Worm (Caenorhabditis elegans) whole organism, L1 larva: Measurements from ENCODE around the gene nlp-14.

Experiments
- C16A3.4 ChIP-seq: fragments of 150-350 bp; optimal IDR thresholded peaks from 2 replicates; lab custom pipeline; 2014; ENCODE audit warnings: missing biosample characterization, missing genetic modification characterization
- ama-1 ChIP-seq: fragments of 150-350 bp; optimal IDR thresholded peaks from 2 replicates; lab custom pipeline; 2014
- ceh-88 ChIP-seq: fragments of 200-800 bp; sonication (Bioruptor generic); IDR thresholded peaks from 2 replicates; pipeline ENCODE4 v1.3.6; 2022; ENCODE audit warnings: missing genetic modification characterization, missing compliant biosample characterization
- ceh-90 ChIP-seq: sonication (generic microtip); optimal IDR thresholded peaks from 2 replicates; lab custom pipeline; 2016; ENCODE audit warnings: missing genetic modification characterization, missing compliant biosample characterization
- ces-1 ChIP-seq: fragments of 150-350 bp; optimal IDR thresholded peaks from 2 replicates; lab custom pipeline; 2014; ENCODE audit warnings: missing biosample characterization, missing genetic modification reagents, missing genetic modification characterization
- dpl-1 ChIP-seq, 3 experiments: fragments of 150-350 bp in 2 of 3; sonication (generic microtip) in 1 of 3; optimal IDR thresholded peaks; 2 replicates each; lab custom pipeline; 2014 to 2017; ENCODE audit warnings: missing biosample characterization in 3 of 3, missing genetic modification characterization in 3 of 3, missing genetic modification reagents in 3 of 3
- dsc-1 ChIP-seq: sonication (generic microtip); optimal IDR thresholded peaks from 2 replicates; lab custom pipeline; 2016; ENCODE audit warnings: mild to moderate bottlenecking, missing genetic modification characterization, missing compliant biosample characterization
- efl-1 ChIP-seq, 4 experiments: fragments of 150-350 bp; optimal IDR thresholded peaks in 3 of 4; peaks in 1 of 4; 1 replicate in 1 of 4; 2 replicates in 3 of 4; lab custom pipeline; 2014; ENCODE audit warnings: missing biosample characterization in 2 of 4, missing genetic modification characterization in 2 of 4, missing genetic modification reagents in 2 of 4
- efl-3 ChIP-seq: fragments of 200-800 bp; sonication (Bioruptor generic); optimal IDR thresholded peaks from 2 replicates; lab custom pipeline; 2018; ENCODE audit warnings: mild to moderate bottlenecking, missing genetic modification characterization, missing compliant biosample characterization
- egl-13 ChIP-seq: sonication (generic microtip); optimal IDR thresholded peaks from 2 replicates; lab custom pipeline; 2016; ENCODE audit warnings: missing genotype, missing genetic modification reagents, missing genetic modification characterization, missing compliant biosample characterization
- fkh-4 ChIP-seq: sonication (generic microtip); optimal IDR thresholded peaks from 2 replicates; lab custom pipeline; 2016; ENCODE audit warnings: missing compliant biosample characterization, missing genetic modification characterization, borderline replicate concordance
- grh-1 ChIP-seq: fragments of 200-800 bp; sonication (Bioruptor generic); IDR thresholded peaks from 2 replicates; pipeline ENCODE4 v1.3.6; 2022; ENCODE audit warnings: missing genetic modification reagents, missing genetic modification characterization, missing compliant biosample characterization
- hlh-17 ChIP-seq: fragments of 200-800 bp; sonication (Bioruptor generic); optimal IDR thresholded peaks from 2 replicates; lab custom pipeline; 2018; ENCODE audit warnings: missing genetic modification characterization, mild to moderate bottlenecking, missing compliant biosample characterization, moderate library complexity, borderline replicate concordance
- jun-1 ChIP-seq: fragments of 150-350 bp; optimal IDR thresholded peaks from 2 replicates; lab custom pipeline; 2014; ENCODE audit warnings: missing biosample characterization, missing genetic modification reagents, missing genetic modification characterization
- lin-13 ChIP-seq: fragments of 150-350 bp; optimal IDR thresholded peaks from 2 replicates; lab custom pipeline; 2014; ENCODE audit warnings: missing biosample characterization, missing genetic modification reagents, missing genetic modification characterization
- lin-14 ChIP-seq: fragments of 200-800 bp; sonication (Bioruptor generic); optimal IDR thresholded peaks from 2 replicates; lab custom pipeline; 2018; ENCODE audit warnings: mild to moderate bottlenecking, missing genetic modification characterization, moderate library complexity, missing compliant biosample characterization
- lin-15B ChIP-seq: fragments of 150-350 bp; sonication (generic microtip); optimal IDR thresholded peaks from 3 replicates; lab custom pipeline; 2014; ENCODE audit warnings: missing biosample characterization, missing genetic modification characterization
- lin-35 ChIP-seq, 2 experiments: fragments of 150-350 bp; optimal IDR thresholded peaks; 2 replicates each; lab custom pipeline; 2014; ENCODE audit warnings: missing biosample characterization in 2 of 2, missing genetic modification characterization in 2 of 2, missing genetic modification reagents in 2 of 2
- lsy-2 ChIP-seq, 2 experiments: fragments of 150-350 bp; optimal IDR thresholded peaks; 2 replicates each; lab custom pipeline; 2014; ENCODE audit warnings: missing biosample characterization in 2 of 2, missing genetic modification characterization in 2 of 2
- mab-9 ChIP-seq: fragments of 200-800 bp; sonication (Bioruptor generic); IDR thresholded peaks from 2 replicates; pipeline ENCODE4 v1.3.6; 2022; ENCODE audit warnings: missing genetic modification reagents, missing genetic modification characterization, missing compliant biosample characterization
- mdl-1 ChIP-seq, 2 experiments: fragments of 150-350 bp; optimal IDR thresholded peaks; 2 replicates each; lab custom pipeline; 2014 to 2017; ENCODE audit warnings: missing biosample characterization in 2 of 2, missing genetic modification characterization in 2 of 2, inconsistent platforms in 1 of 2
- mep-1 ChIP-seq: fragments of 150-350 bp; optimal IDR thresholded peaks from 2 replicates; lab custom pipeline; 2014; ENCODE audit warnings: missing biosample characterization, missing genetic modification characterization
- nhr-12 ChIP-seq: sonication (generic microtip); optimal IDR thresholded peaks from 2 replicates; lab custom pipeline; 2017; ENCODE audit warnings: missing biosample characterization, missing genetic modification characterization
- nhr-19 ChIP-seq: fragments of 200-800 bp; sonication (Bioruptor generic); conservative IDR thresholded peaks from 2 replicates; pipeline ENCODE4 v1.3.6; 2022; ENCODE audit warnings: missing genetic modification characterization, missing compliant biosample characterization
- nhr-20 ChIP-seq: sonication (generic microtip); optimal IDR thresholded peaks from 2 replicates; lab custom pipeline; 2016; ENCODE audit warnings: mild to moderate bottlenecking, missing genetic modification characterization, missing compliant biosample characterization
- nhr-47 ChIP-seq: sonication (generic microtip); optimal IDR thresholded peaks from 2 replicates; lab custom pipeline; 2016; ENCODE audit warnings: mild to moderate bottlenecking, missing genetic modification characterization, moderate library complexity, missing compliant biosample characterization
- nhr-77 ChIP-seq: fragments of 150-350 bp; optimal IDR thresholded peaks from 2 replicates; lab custom pipeline; 2014; ENCODE audit warnings: missing biosample characterization, missing genetic modification characterization
- nhr-85 ChIP-seq: sonication (generic microtip); peaks from one replicate; lab custom pipeline; 2016; ENCODE audit warnings: missing genetic modification characterization, inconsistent platforms, missing compliant biosample characterization
- nhr-90 ChIP-seq: sonication (generic microtip); optimal IDR thresholded peaks from 2 replicates; lab custom pipeline; 2016; ENCODE audit warnings: mild to moderate bottlenecking, missing genetic modification characterization, missing compliant biosample characterization; ENCODE audit not compliant: poor library complexity
- pax-3 ChIP-seq: fragments of 200-800 bp; sonication (Bioruptor generic); optimal IDR thresholded peaks from 2 replicates; lab custom pipeline; 2018; ENCODE audit warnings: mild to moderate bottlenecking, missing genetic modification characterization, moderate library complexity, missing compliant biosample characterization
- rnt-1 ChIP-seq: sonication (generic microtip); optimal IDR thresholded peaks from 2 replicates; lab custom pipeline; 2016; ENCODE audit warnings: mild to moderate bottlenecking, missing genetic modification characterization, moderate library complexity, missing compliant biosample characterization
- skn-1 ChIP-seq: fragments of 150-350 bp; optimal IDR thresholded peaks from 2 replicates; lab custom pipeline; 2014; ENCODE audit warnings: missing biosample characterization, missing genetic modification characterization
- snu-23 ChIP-seq: sonication (generic microtip); optimal IDR thresholded peaks from 2 replicates; lab custom pipeline; 2016; ENCODE audit warnings: missing genetic modification characterization, missing compliant biosample characterization
- sox-4 ChIP-seq: sonication (generic microtip); optimal IDR thresholded peaks from 2 replicates; lab custom pipeline; 2016; ENCODE audit warnings: missing genetic modification characterization, missing compliant biosample characterization
- sup-37 ChIP-seq: fragments of 200-800 bp; sonication (Bioruptor generic); optimal IDR thresholded peaks from 2 replicates; lab custom pipeline; 2018; ENCODE audit warnings: mild to moderate bottlenecking, missing genetic modification characterization, missing compliant biosample characterization
- swsn-7 ChIP-seq: sonication (generic microtip); optimal IDR thresholded peaks from 2 replicates; lab custom pipeline; 2016; ENCODE audit warnings: missing genetic modification characterization, missing compliant biosample characterization
- tbx-2 ChIP-seq: sonication (generic microtip); optimal IDR thresholded peaks from 2 replicates; lab custom pipeline; 2016; ENCODE audit warnings: missing genetic modification characterization, missing compliant biosample characterization
- unc-130 ChIP-seq: fragments of 150-350 bp; optimal IDR thresholded peaks from 2 replicates; lab custom pipeline; 2017; ENCODE audit warnings: missing biosample characterization, missing genetic modification characterization, inconsistent platforms
- unc-86 ChIP-seq: sonication (generic microtip); optimal IDR thresholded peaks from 2 replicates; lab custom pipeline; 2016; ENCODE audit warnings: missing genetic modification characterization, missing compliant biosample characterization
- xbp-1 ChIP-seq: sonication (generic microtip); optimal IDR thresholded peaks from 2 replicates; lab custom pipeline; 2016; ENCODE audit warnings: missing genetic modification characterization, missing compliant biosample characterization
- zip-4 ChIP-seq: fragments of 200-800 bp; sonication (Bioruptor generic); optimal IDR thresholded peaks from 2 replicates; lab custom pipeline; 2018; ENCODE audit warnings: mild to moderate bottlenecking, missing genetic modification characterization, moderate library complexity, missing compliant biosample characterization
- ztf-4 ChIP-seq: fragments of 150-350 bp; optimal IDR thresholded peaks from 2 replicates; lab custom pipeline; 2014; ENCODE audit warnings: missing biosample characterization, missing genetic modification characterization

The nlp-14 gene

DNA sequence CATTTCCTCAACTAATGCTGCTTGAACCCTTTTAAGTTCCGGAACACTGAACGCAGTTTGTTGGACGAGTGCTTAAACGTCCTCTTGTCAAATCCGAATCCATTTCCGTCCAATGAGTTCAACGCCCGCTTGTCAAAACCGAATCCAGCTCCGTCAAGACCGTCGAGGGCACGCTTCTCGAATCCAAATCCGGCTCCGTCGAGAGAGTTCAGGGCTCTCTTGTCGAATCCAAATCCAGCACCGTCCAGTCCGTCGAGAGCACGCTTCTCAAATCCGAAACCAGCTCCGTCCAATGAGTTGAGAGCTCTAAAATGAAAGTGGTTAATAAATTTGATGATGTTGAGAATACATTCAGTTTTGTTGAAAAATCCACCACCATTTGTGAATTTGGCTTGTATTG is 1.5 kb downstream of the nlp-14 start:
- no peak for TF ChIP-seq ztf-4 (tag; lab: Kevin White, UChicago)
- TF ChIP-seq ama-1 (lab: Kevin White, UChicago) = no peak
- TF ChIP-seq sup-37 (GFP tag; lab: Kevin White, UChicago) = no peak
- TF ChIP-seq tbx-2 (tag; lab: Kevin White, UChicago) = no peak
- TF ChIP-seq ceh-88 (GFP tag; lab: Robert Waterston, UW) = no peak
- TF ChIP-seq skn-1 (tag; lab: Kevin White, UChicago) = no peak
- no peak for TF ChIP-seq ces-1 (GFP tag; lab: Kevin White, UChicago)
- TF ChIP-seq rnt-1 (tag; lab: Kevin White, UChicago) = no peak
- TF ChIP-seq lsy-2 (tag; optimal IDR thresholded peaks at IDR 0.05; lab: Kevin White, UChicago) = no peak
- no peak for TF ChIP-seq fkh-4 (tag; lab: Kevin White, UChicago)
- no peak for TF ChIP-seq lin-13 (GFP tag; lab: Kevin White, UChicago)
- no peak for TF ChIP-seq mab-9
- no peak for TF ChIP-seq efl-1 (optimal IDR thresholded peaks at IDR 0.05; lab: Kevin White, UChicago)
- TF ChIP-seq efl-1 (GFP tag; optimal IDR thresholded peaks at IDR 0.05 in 1 of 2; lab: Kevin White, UChicago) = no peak
- TF ChIP-seq grh-1 (GFP tag; lab: Robert Waterston, UW) = no peak
- no peak for TF ChIP-seq swsn-7 (tag; lab: Kevin White, UChicago)
- no peak for TF ChIP-seq dsc-1
- no peak for TF ChIP-seq nhr-77

DNA sequence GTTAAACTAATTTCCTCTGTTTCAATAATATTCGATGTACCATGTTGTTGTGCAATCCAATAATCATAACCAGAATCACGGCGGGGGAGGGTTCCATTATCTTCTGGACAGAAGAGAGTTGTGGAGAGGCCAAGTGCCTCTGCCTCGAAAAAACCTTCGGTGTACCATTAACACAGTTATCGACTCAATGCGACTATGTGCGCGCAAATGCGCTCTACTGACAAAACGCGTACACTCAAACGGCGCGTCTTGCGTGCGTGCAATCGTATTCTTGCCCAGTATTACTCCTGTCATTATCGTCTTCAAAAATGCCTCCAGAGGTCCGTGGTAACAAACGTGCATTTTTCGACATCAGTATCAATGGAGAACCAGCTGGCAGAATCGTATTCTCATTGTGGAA is 8.1 kb downstream of the nlp-14 start, which contains the start of gene cyn-8:
TSS of gene cyn-8 (plus strand) at position 217 of the 400 bp plus-strand sequence.
- TF ChIP-seq hlh-17 (GFP tag; lab: Kevin White, UChicago) (no peak), ceh-90 (tag; lab: Kevin White, UChicago) (no peak), sup-37 (GFP tag; lab: Kevin White, UChicago) (no peak), efl-1 (optimal IDR thresholded peaks at IDR 0.05; lab: Kevin White, UChicago) (peak; percentile 14 to 16), efl-1 (GFP tag; optimal IDR thresholded peaks at IDR 0.05 in 1 of 2; lab: Kevin White, UChicago) (peak; percentile 7 to 93), C16A3.4 (tag; lab: Kevin White, UChicago) (peak; percentile 15), mep-1 (tag; lab: Kevin White, UChicago) (peak; percentile 24), rnt-1 (tag; lab: Kevin White, UChicago) (peak; percentile 21), unc-86 (tag; lab: Kevin White, UChicago) (no peak), pax-3 (tag; lab: Kevin White, UChicago) (no peak), unc-130 (peak; percentile 40), dpl-1 (GFP tag; optimal IDR thresholded peaks at IDR 0.05; lab: Kevin White, UChicago) (peak in 2 of 3 experiments; percentile 33 to 45), sox-4 (tag; lab: Kevin White, UChicago) (no peak), mdl-1 (tag; optimal IDR thresholded peaks at IDR 0.05; lab: Kevin White, UChicago) (peak in 1 of 2 experiments; percentile 53), nhr-19 (GFP tag; lab: Robert Waterston, UW) (no peak), nhr-90 (tag; lab: Kevin White, UChicago) (peak; percentile 9), swsn-7 (tag; lab: Kevin White, UChicago) (no peak), nhr-47 (tag; lab: Kevin White, UChicago) (peak; percentile 15), lin-14 (GFP tag; lab: Kevin White, UChicago) (peak; percentile 49), nhr-20 (tag; lab: Kevin White, UChicago) (peak; percentile 15), egl-13 (tag; lab: Kevin White, UChicago) (no peak), lin-15B (no peak), snu-23 (GFP tag; lab: Kevin White, UChicago) (peak; percentile 53), nhr-12 (no peak), efl-3 (GFP tag; lab: Kevin White, UChicago) (no peak), lin-35 (GFP tag; optimal IDR thresholded peaks at IDR 0.05; lab: Kevin White, UChicago) (peak; percentile 10 to 76), xbp-1 (tag; lab: Kevin White, UChicago) (peak; percentile 25), lsy-2 (tag; optimal IDR thresholded peaks at IDR 0.05; lab: Kevin White, UChicago) (peak in 1 of 2 experiments; percentile 41), zip-4 (GFP tag; lab: Kevin White, UChicago) (no peak), jun-1 (no peak), nhr-85 (peak; percentile 68)
- TF ChIP-seq, all 84 proteins: peak for 16
